Worm (Caenorhabditis elegans): Measurements from ENCODE around the gene BE0003N10.1.
"Not testable (repeated sequence)": the region's sequence is repeated elsewhere in the genome, so short reads cannot be mapped to it uniquely, and the experiment has no call there.

BE0003N10.1 gene

ce11 chrIII:1053067-1053466 lies 15.8 kb downstream of the BE0003N10.1 start, which contains the start of gene fbxo-11.2:
Gene fbxo-11.2 (minus strand): TSS chrIII:1053242.
- TF ChIP-seq nhr-28 (tag; optimal IDR thresholded peaks at IDR 0.05) (no peak), blmp-1 (tag; optimal IDR thresholded peaks at IDR 0.05) (peak; percentile 7), nhr-85 (tag) (peak; percentile 48), lin-14 (GFP tag; optimal IDR thresholded peaks at IDR 0.05) (no peak), alr-1 (tag; optimal IDR thresholded peaks at IDR 0.05; ENCODE audit: borderline replicate concordance) (no peak)

- TF ChIP-seq lin-13 (GFP tag; optimal IDR thresholded peaks at IDR 0.05) = no peak
- no peak for TF ChIP-seq efl-1 (optimal IDR thresholded peaks at IDR 0.05)
- TF ChIP-seq efl-1 (GFP tag; optimal IDR thresholded peaks at IDR 0.05 in 1 of 2) = peak in 1 of 2 experiments; percentile 63
- no peak for TF ChIP-seq snu-23 (GFP tag; optimal IDR thresholded peaks at IDR 0.05)
- no peak for TF ChIP-seq elt-2 (tag; optimal IDR thresholded peaks at IDR 0.05)
- no peak for TF ChIP-seq nhr-237 (tag; optimal IDR thresholded peaks at IDR 0.05)
- no peak for TF ChIP-seq C16A3.4 (tag; optimal IDR thresholded peaks at IDR 0.05)
- TF ChIP-seq fkh-10 (GFP tag; optimal IDR thresholded peaks at IDR 0.05) = no peak
- peak; percentile 74 for TF ChIP-seq blmp-1 (tag; optimal IDR thresholded peaks at IDR 0.05)
- TF ChIP-seq aha-1 (tag; optimal IDR thresholded peaks at IDR 0.05) = no peak
- no peak for TF ChIP-seq unc-98 (GFP tag; IDR thresholded peaks at IDR 0.05)
- no peak for TF ChIP-seq nhr-28 (tag; optimal IDR thresholded peaks at IDR 0.05)
- TF ChIP-seq mep-1 (tag; optimal IDR thresholded peaks at IDR 0.05) = no peak
Measured at ce11 chrIII:1054096-1054495, 16.8 kb downstream of the BE0003N10.1 start.

ce11 chrIII:1058074-1058473 lies 20.8 kb downstream of the BE0003N10.1 start:
- TF ChIP-seq lir-3 (tag; optimal IDR thresholded peaks at IDR 0.05; ENCODE audit: poor library complexity) (no peak), lin-13 (GFP tag; optimal IDR thresholded peaks at IDR 0.05) (no peak), irx-1 (tag; optimal IDR thresholded peaks at IDR 0.05) (no peak), efl-1 (optimal IDR thresholded peaks at IDR 0.05) (no peak), efl-1 (GFP tag; optimal IDR thresholded peaks at IDR 0.05 in 1 of 2) (no peak), nhr-71 (tag; optimal IDR thresholded peaks at IDR 0.05) (no peak), nhr-28 (tag; optimal IDR thresholded peaks at IDR 0.05) (no peak), nhr-19 (GFP tag; conservative IDR thresholded peaks at IDR 0.05) (no peak), zip-4 (GFP tag; optimal IDR thresholded peaks at IDR 0.05) (no peak), unc-62 (GFP tag; optimal IDR thresholded peaks at IDR 0.05) (no peak), fkh-10 (GFP tag; optimal IDR thresholded peaks at IDR 0.05) (no peak), mef-2 (tag; optimal IDR thresholded peaks at IDR 0.05) (no peak), mab-9 (GFP tag; IDR thresholded peaks at IDR 0.05) (no peak), Y116A8C.19 (tag; optimal IDR thresholded peaks at IDR 0.05; ENCODE audit: borderline replicate concordance) (no peak)

ce11 chrIII:1058881-1059280 lies 21.6 kb downstream of the BE0003N10.1 start:
- TF ChIP-seq nhr-237 (tag; optimal IDR thresholded peaks at IDR 0.05) (no peak), sox-4 (tag; optimal IDR thresholded peaks at IDR 0.05) (no peak), C04F5.9 (tag; optimal IDR thresholded peaks at IDR 0.05) (no peak), ceh-63 (GFP tag; optimal IDR thresholded peaks at IDR 0.05) (no peak), nhr-85 (tag) (no peak)

- no peak for TF ChIP-seq ets-5 (GFP tag; IDR thresholded peaks at IDR 0.05)
- TF ChIP-seq efl-1 (optimal IDR thresholded peaks at IDR 0.05) = no peak
- TF ChIP-seq efl-1 (GFP tag; optimal IDR thresholded peaks at IDR 0.05 in 1 of 2) = peak in 1 of 2 experiments; percentile 66
Measured at ce11 chrIII:1059961-1060360, 22.7 kb downstream of the BE0003N10.1 start, which contains the start of gene BE0003N10.6. Gene BE0003N10.6 (minus strand): TSS chrIII:1060061.

- TF ChIP-seq C04F5.9 (tag; optimal IDR thresholded peaks at IDR 0.05) = no peak
Measured at ce11 chrIII:1074152-1074551, 36.9 kb downstream of the BE0003N10.1 start.

- TF ChIP-seq sptf-1 (tag; optimal IDR thresholded peaks at IDR 0.05); snu-23 (GFP tag; optimal IDR thresholded peaks at IDR 0.05); nhr-47 (tag; optimal IDR thresholded peaks at IDR 0.05): not testable (repeated sequence)
Measured at ce11 chrIII:1076383-1076782, 39.1 kb downstream of the BE0003N10.1 start, which contains the start of gene uaf-1. Gene uaf-1 (minus strand): TSS chrIII:1076555.

All from whole organism, L1 larva.